Fruit fly (Drosophila melanogaster) whole organism, embryonic: ENCODE data around the gene CG12659.

Experiments
- BEAF-32 ChIP-seq: fragments of 200-800 bp; sonication (Bioruptor generic); optimal IDR thresholded peaks from 3 replicates; lab custom pipeline; 2017; ENCODE audit warnings: missing biosample characterization, missing genetic modification characterization, mild to moderate bottlenecking, moderate library complexity, missing genetic modification reagents
- CG10209 ChIP-seq: fragments of 200-800 bp; sonication (Bioruptor generic); optimal IDR thresholded peaks from 3 replicates; lab custom pipeline; 2017; ENCODE audit warnings: missing biosample characterization, mild to moderate bottlenecking, missing genetic modification characterization, missing genetic modification reagents
- CG11504 ChIP-seq: fragments of 200-800 bp; sonication (Bioruptor generic); optimal IDR thresholded peaks from 3 replicates; lab custom pipeline; 2019; ENCODE audit warnings: missing biosample characterization, mild to moderate bottlenecking, missing genetic modification characterization, moderate library complexity
- CG11695 ChIP-seq: fragments of 200-800 bp; sonication (Bioruptor generic); IDR thresholded peaks from 3 replicates; pipeline ENCODE4 v1.3.6; 2022; ENCODE audit warnings: missing biosample characterization, missing genetic modification characterization
- CG11696 ChIP-seq: fragments of 200-800 bp; sonication (Bioruptor generic); IDR thresholded peaks from 2 replicates; pipeline ENCODE4 v1.3.6; 2022; ENCODE audit warnings: missing biosample characterization, missing genetic modification characterization
- CG12299 ChIP-seq: fragments of 200-800 bp; sonication (Bioruptor generic); optimal IDR thresholded peaks from 2 replicates; lab custom pipeline; 2018; ENCODE audit warnings: missing biosample characterization, mild to moderate bottlenecking, missing genetic modification characterization
- CG13123 ChIP-seq: fragments of 200-800 bp; sonication (Bioruptor generic); optimal IDR thresholded peaks from 2 replicates; lab custom pipeline; 2016; ENCODE audit warnings: missing biosample characterization, missing genetic modification characterization
- CG17186 ChIP-seq: fragments of 200-800 bp; sonication (Bioruptor generic); optimal IDR thresholded peaks from 3 replicates; lab custom pipeline; 2017; ENCODE audit warnings: missing biosample characterization, missing genetic modification reagents, missing genetic modification characterization
- CG17612 ChIP-seq: fragments of 200-800 bp; sonication (Bioruptor generic); IDR thresholded peaks from 2 replicates; pipeline ENCODE4 v1.3.6; 2022; ENCODE audit warnings: missing biosample characterization, missing genetic modification characterization
- CG1792 ChIP-seq: fragments of 200-800 bp; sonication (Bioruptor generic); optimal IDR thresholded peaks from 2 replicates; lab custom pipeline; 2016; ENCODE audit warnings: missing biosample characterization, missing genetic modification characterization
- CG32532 ChIP-seq: fragments of 200-800 bp; sonication (Bioruptor generic); IDR thresholded peaks from 2 replicates; pipeline ENCODE4 v1.3.6; 2022; ENCODE audit warnings: missing biosample characterization, missing genetic modification characterization
- CG3838 ChIP-seq: fragments of 200-800 bp; sonication (Bioruptor generic); optimal IDR thresholded peaks from 3 replicates; lab custom pipeline; 2016; ENCODE audit warnings: missing biosample characterization, missing genetic modification characterization
- CG42726 ChIP-seq: fragments of 200-800 bp; sonication (Bioruptor generic); IDR thresholded peaks from 2 replicates; pipeline ENCODE4 v1.3.6; 2022; ENCODE audit warnings: missing biosample characterization, missing genetic modification characterization; ENCODE audit not compliant: partially characterized antibody
- CG5180 ChIP-seq: fragments of 200-800 bp; sonication (Bioruptor generic); optimal IDR thresholded peaks from 3 replicates; lab custom pipeline; 2017; ENCODE audit warnings: missing biosample characterization, missing genetic modification characterization, mild to moderate bottlenecking, moderate library complexity, missing genetic modification reagents
- CG7963 ChIP-seq: fragments of 200-800 bp; sonication (Bioruptor generic); IDR thresholded peaks from 3 replicates; pipeline ENCODE4 v1.3.6; 2022; ENCODE audit warnings: missing biosample characterization, missing genetic modification characterization; ENCODE audit not compliant: partially characterized antibody
- CG8388 ChIP-seq: fragments of 200-800 bp; sonication (Bioruptor generic); optimal IDR thresholded peaks from 2 replicates; lab custom pipeline; 2019; ENCODE audit warnings: missing biosample characterization, mild to moderate bottlenecking, missing genetic modification characterization, moderate library complexity
- CG9932 ChIP-seq: fragments of 200-800 bp; sonication (Bioruptor generic); IDR thresholded peaks from 2 replicates; pipeline ENCODE4 v1.3.6; 2022; ENCODE audit warnings: missing biosample characterization, missing genetic modification characterization
- CHES-1-like ChIP-seq: fragments of 200-800 bp; sonication (Bioruptor generic); optimal IDR thresholded peaks from 2 replicates; lab custom pipeline; 2016; ENCODE audit warnings: missing biosample characterization, missing genetic modification characterization
- CrebB ChIP-seq: fragments of 200-800 bp; sonication (Bioruptor generic); optimal IDR thresholded peaks from 3 replicates; lab custom pipeline; 2018; ENCODE audit warnings: missing biosample characterization, mild to moderate bottlenecking, missing genetic modification characterization
- Dbx ChIP-seq: fragments of 200-800 bp; sonication (Bioruptor generic); IDR thresholded peaks from 3 replicates; pipeline ENCODE4 v1.3.6; 2022; ENCODE audit warnings: missing biosample characterization, missing genetic modification characterization
- Doc2 ChIP-seq: fragments of 200-800 bp; sonication (Bioruptor generic); IDR thresholded peaks from 2 replicates; pipeline ENCODE4 v1.3.6; 2022; ENCODE audit warnings: missing biosample characterization, missing genetic modification characterization
- Fer3 ChIP-seq: fragments of 200-800 bp; sonication (Bioruptor generic); optimal IDR thresholded peaks from 2 replicates; lab custom pipeline; 2018; ENCODE audit warnings: missing biosample characterization, mild to moderate bottlenecking, missing genetic modification characterization, moderate library complexity
- Hey ChIP-seq: fragments of 200-800 bp; sonication (Bioruptor generic); optimal IDR thresholded peaks from 3 replicates; lab custom pipeline; 2018; ENCODE audit warnings: missing biosample characterization, mild to moderate bottlenecking, missing genetic modification characterization
- HmgZ ChIP-seq: fragments of 200-800 bp; sonication (Bioruptor generic); optimal IDR thresholded peaks from 2 replicates; lab custom pipeline; 2018; ENCODE audit warnings: missing biosample characterization, mild to moderate bottlenecking, missing genetic modification characterization
- Kr ChIP-seq: fragments of 200-800 bp; sonication (Bioruptor generic); optimal IDR thresholded peaks from 2 replicates; lab custom pipeline; 2017; ENCODE audit warnings: missing biosample characterization, mild to moderate bottlenecking, missing genetic modification characterization
- MESR4 ChIP-seq: fragments of 200-800 bp; sonication (Bioruptor generic); optimal IDR thresholded peaks from 2 replicates; lab custom pipeline; 2018; ENCODE audit warnings: missing biosample characterization, mild to moderate bottlenecking, missing genetic modification characterization, moderate library complexity
- Neu2 ChIP-seq: fragments of 200-800 bp; sonication (Bioruptor generic); optimal IDR thresholded peaks from 3 replicates; lab custom pipeline; 2016; ENCODE audit warnings: missing biosample characterization, missing genetic modification characterization, borderline replicate concordance
- Nf-YB ChIP-seq: fragments of 200-800 bp; sonication (Bioruptor generic); optimal IDR thresholded peaks from 3 replicates; lab custom pipeline; 2019; ENCODE audit warnings: missing biosample characterization, mild to moderate bottlenecking, missing genetic modification characterization, moderate library complexity
- Optix ChIP-seq: fragments of 200-800 bp; sonication (Bioruptor generic); IDR thresholded peaks from 3 replicates; pipeline ENCODE4 v1.3.6; 2022; ENCODE audit warnings: missing biosample characterization, missing genetic modification characterization
- Scr ChIP-seq: fragments of 200-800 bp; sonication (Bioruptor generic); IDR thresholded peaks from 2 replicates; pipeline ENCODE4 v1.3.6; 2022; ENCODE audit warnings: missing biosample characterization, missing genetic modification characterization; ENCODE audit not compliant: partially characterized antibody
- Ssrp ChIP-seq: fragments of 200-800 bp; sonication (Bioruptor generic); optimal IDR thresholded peaks from 2 replicates; lab custom pipeline; 2018; ENCODE audit warnings: missing biosample characterization, mild to moderate bottlenecking, missing genetic modification characterization, moderate library complexity
- Usf ChIP-seq: fragments of 200-800 bp; sonication (Bioruptor generic); optimal IDR thresholded peaks from 2 replicates; lab custom pipeline; 2017; ENCODE audit warnings: missing genotype, missing biosample characterization, missing genetic modification characterization
- aop ChIP-seq: fragments of 200-800 bp; sonication (Bioruptor generic); IDR thresholded peaks from 2 replicates; pipeline ENCODE4 v1.3.6; 2022; ENCODE audit warnings: missing biosample characterization, missing genetic modification characterization
- ap ChIP-seq: fragments of 200-800 bp; sonication (Bioruptor generic); IDR thresholded peaks from 2 replicates; pipeline ENCODE4 v1.3.6; 2022; ENCODE audit warnings: missing biosample characterization, missing genetic modification characterization
- ara ChIP-seq: fragments of 200-800 bp; sonication (Bioruptor generic); IDR thresholded peaks from 2 replicates; pipeline ENCODE4 v1.3.6; 2022; ENCODE audit warnings: missing biosample characterization, missing genetic modification characterization
- btn ChIP-seq: fragments of 200-800 bp; sonication (Bioruptor generic); optimal IDR thresholded peaks from 2 replicates; lab custom pipeline; 2016; ENCODE audit warnings: missing biosample characterization, missing genetic modification characterization
- chm ChIP-seq: fragments of 200-800 bp; sonication (Bioruptor generic); IDR thresholded peaks from 2 replicates; pipeline ENCODE4 v1.3.6; 2022; ENCODE audit warnings: missing biosample characterization, missing genetic modification characterization
- crol ChIP-seq: fragments of 200-800 bp; sonication (Bioruptor generic); IDR thresholded peaks from 2 replicates; pipeline ENCODE4 v1.3.6; 2022; ENCODE audit warnings: missing biosample characterization, missing genetic modification characterization
- eyg ChIP-seq: fragments of 200-800 bp; sonication (Bioruptor generic); optimal IDR thresholded peaks from 3 replicates; lab custom pipeline; 2016; ENCODE audit warnings: missing biosample characterization, missing genetic modification characterization
- fd102C ChIP-seq: fragments of 200-800 bp; sonication (Bioruptor generic); optimal IDR thresholded peaks from 2 replicates; lab custom pipeline; 2018; ENCODE audit warnings: missing biosample characterization, mild to moderate bottlenecking, missing genetic modification characterization, moderate library complexity
- fd64A ChIP-seq: fragments of 200-800 bp; sonication (Bioruptor generic); optimal IDR thresholded peaks from 3 replicates; lab custom pipeline; 2018; ENCODE audit warnings: missing biosample characterization, mild to moderate bottlenecking, missing genetic modification characterization
- gt ChIP-seq: fragments of 200-800 bp; sonication (Bioruptor generic); IDR thresholded peaks from 2 replicates; pipeline ENCODE4 v1.3.6; 2022; ENCODE audit warnings: missing biosample characterization, missing genetic modification characterization
- lov ChIP-seq, 2 experiments: fragments of 200-800 bp in 1 of 2; fragments of >200 bp in 1 of 2; sonication (Bioruptor generic) in 1 of 2; IDR thresholded peaks in 1 of 2; optimal IDR thresholded peaks in 1 of 2; 2 replicates in 1 of 2; 3 replicates in 1 of 2; pipeline versions ENCODE4 v1.3.6 to Lab custom; 2017 to 2022; ENCODE audit warnings: missing biosample characterization in 1 of 2, missing genetic modification characterization in 1 of 2
- nau ChIP-seq: fragments of 200-800 bp; sonication (Bioruptor generic); optimal IDR thresholded peaks from 3 replicates; lab custom pipeline; 2017; ENCODE audit warnings: missing biosample characterization, mild to moderate bottlenecking, missing genetic modification characterization, missing genetic modification reagents
- oc ChIP-seq: fragments of 200-800 bp; sonication (Bioruptor generic); optimal IDR thresholded peaks from 2 replicates; lab custom pipeline; 2018; ENCODE audit warnings: missing biosample characterization, mild to moderate bottlenecking, missing genetic modification characterization, moderate library complexity
- ranshi ChIP-seq: fragments of 200-800 bp; sonication (Bioruptor generic); IDR thresholded peaks from 2 replicates; pipeline ENCODE4 v1.3.6; 2022; ENCODE audit warnings: missing biosample characterization, missing genetic modification characterization
- scrt ChIP-seq: fragments of 200-800 bp; sonication (Bioruptor generic); optimal IDR thresholded peaks from 2 replicates; lab custom pipeline; 2018; ENCODE audit warnings: missing biosample characterization, mild to moderate bottlenecking, missing genetic modification characterization, moderate library complexity
- sens-2 ChIP-seq: fragments of 200-800 bp; sonication (Bioruptor generic); IDR thresholded peaks from 2 replicates; pipeline ENCODE4 v1.3.6; 2022; ENCODE audit warnings: missing biosample characterization, missing genetic modification characterization
- slbo ChIP-seq: fragments of 200-800 bp; sonication (Bioruptor generic); IDR thresholded peaks from 2 replicates; pipeline ENCODE4 v1.3.6; 2022; ENCODE audit warnings: missing biosample characterization, missing genetic modification characterization
- vnd ChIP-seq: fragments of 200-800 bp; sonication (Bioruptor generic); IDR thresholded peaks from 3 replicates; pipeline ENCODE4 v1.3.6; 2022; ENCODE audit warnings: missing biosample characterization, missing genetic modification characterization; ENCODE audit not compliant: partially characterized antibody
- z ChIP-seq: fragments of 200-800 bp; sonication (Bioruptor generic); IDR thresholded peaks from 3 replicates; pipeline ENCODE4 v1.3.6; 2022; ENCODE audit warnings: missing biosample characterization, missing genetic modification characterization

Gene CG12659

DNA sequence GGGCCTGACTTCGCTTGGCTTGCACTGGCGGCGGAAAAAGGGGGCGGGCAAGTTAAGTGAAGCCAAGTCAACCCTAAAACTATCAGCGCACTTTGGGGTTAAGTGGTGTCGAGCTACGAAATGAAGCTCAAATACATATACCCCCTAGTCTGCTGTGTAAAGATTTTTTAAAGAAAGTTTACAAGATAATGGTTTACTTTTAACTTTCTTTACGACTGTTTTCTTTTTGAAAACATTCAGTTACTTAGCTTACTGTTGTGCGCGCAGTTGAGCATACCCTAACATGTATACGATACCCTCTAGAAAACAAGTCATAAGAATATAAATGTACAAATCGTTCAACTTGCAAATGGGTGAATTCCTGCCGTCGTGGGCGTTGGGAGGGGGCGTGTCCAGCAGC, 48.8 kb downstream of the CG12659 start (continued):
- TF ChIP-seq Fer3 (tag; lab: Kevin White, UChicago), result no peak
- TF ChIP-seq MESR4 (GFP tag; lab: Kevin White, UChicago), result no peak
- TF ChIP-seq CG9932 (GFP tag; lab: Robert Waterston, UW), result peak; percentile 33; the same call in 1 of the 2 replicates
- TF ChIP-seq CG1792, result no peak
- TF ChIP-seq CG17186 (GFP tag; lab: Kevin White, UChicago), result no peak
- no peak for TF ChIP-seq slbo (GFP tag; lab: Robert Waterston, UW)
- TF ChIP-seq CG11696, result no peak
- TF ChIP-seq oc, result no peak
- TF ChIP-seq CG5180 (GFP tag; lab: Kevin White, UChicago), result no peak
- TF ChIP-seq CG3838, result no peak
- no peak for TF ChIP-seq eyg (GFP tag; lab: Kevin White, UChicago)
- no peak for TF ChIP-seq sens-2 (GFP tag; lab: Robert Waterston, UW)
- no peak for TF ChIP-seq Doc2 (GFP tag; lab: Robert Waterston, UW)
- TF ChIP-seq fd102C, result no peak
- no peak for TF ChIP-seq chm (GFP tag; lab: Robert Waterston, UW)
- TF ChIP-seq Scr (GFP tag; lab: Robert Waterston, UW), result no peak
- no peak for TF ChIP-seq CG8388
- no peak for TF ChIP-seq btn (GFP tag; lab: Kevin White, UChicago)
- TF ChIP-seq aop (GFP tag; lab: Robert Waterston, UW), result no peak
- TF ChIP-seq Hey, result no peak
- TF ChIP-seq ap (GFP tag; lab: Robert Waterston, UW), result no peak
- TF ChIP-seq fd64A (GFP tag; lab: Kevin White, UChicago), result no peak
- no peak for TF ChIP-seq lov (optimal IDR thresholded peaks at IDR 0.05; lab: Kevin White, UChicago)
- no peak for TF ChIP-seq lov (GFP tag; IDR thresholded peaks at IDR 0.05; lab: Robert Waterston, UW)
- no peak for TF ChIP-seq ranshi (GFP tag; lab: Robert Waterston, UW)
- peak; percentile 15 for TF ChIP-seq Ssrp (tag; lab: Kevin White, UChicago)
- no peak for TF ChIP-seq gt (GFP tag; lab: Robert Waterston, UW)
- no peak for TF ChIP-seq CG11695 (GFP tag; lab: Robert Waterston, UW)
- no peak for TF ChIP-seq Kr
- TF ChIP-seq z, result no peak
- no peak for TF ChIP-seq CG42726 (GFP tag; lab: Robert Waterston, UW)
- peak; percentile 44; the same call in 1 of the 2 replicates for TF ChIP-seq ara
- TF ChIP-seq Nf-YB (GFP tag; lab: Kevin White, UChicago), result no peak
- no peak for TF ChIP-seq CG17612 (GFP tag; lab: Robert Waterston, UW)
- no peak for TF ChIP-seq CG11504
- TF ChIP-seq Neu2 (GFP tag; lab: Kevin White, UChicago), result no peak
- TF ChIP-seq crol (GFP tag; lab: Robert Waterston, UW), result no peak
- TF ChIP-seq Optix, result 0 out of 3 replicates have a peak, but pooled peaks have one; percentile 29
- TF ChIP-seq CG7963 (GFP tag; lab: Robert Waterston, UW), result no peak
- no peak for TF ChIP-seq vnd (GFP tag; lab: Robert Waterston, UW)
- TF ChIP-seq BEAF-32 (GFP tag; lab: Kevin White, UChicago), result no peak
- peak; percentile 8 for TF ChIP-seq CG10209 (GFP tag; lab: Kevin White, UChicago)
- TF ChIP-seq HmgZ (tag; lab: Kevin White, UChicago), result peak; percentile 2
- no peak for TF ChIP-seq CHES-1-like (GFP tag; lab: Kevin White, UChicago)
- 0 out of 3 replicates have a peak, but pooled peaks have one; percentile 32 for TF ChIP-seq Dbx (GFP tag; lab: Robert Waterston, UW)
- TF ChIP-seq scrt, result no peak
- TF ChIP-seq CrebB, result no peak
- no peak for TF ChIP-seq Usf (GFP tag; lab: Kevin White, UChicago)
- peak; percentile 31; the same call in 1 of the 2 replicates for TF ChIP-seq CG32532 (GFP tag; lab: Robert Waterston, UW)
- no peak for TF ChIP-seq CG12299 (tag; lab: Kevin White, UChicago)
- TF ChIP-seq nau (GFP tag; lab: Kevin White, UChicago), result no peak
- no peak for TF ChIP-seq CG13123 (GFP tag; lab: Kevin White, UChicago)
